Worm (Caenorhabditis elegans) whole organism, young adult: ENCODE data around the gene H12I19.115.

Source experiments
- F10E7.11 ChIP-seq: sonication (generic microtip); optimal IDR thresholded peaks from 2 replicates; lab custom pipeline; 2017; ENCODE audit warnings: mild to moderate bottlenecking, missing genetic modification characterization, moderate library complexity, missing compliant biosample characterization
- F33H1.4 ChIP-seq: fragments of 200-800 bp; sonication (Bioruptor generic); IDR thresholded peaks from 2 replicates; pipeline ENCODE4 v1.3.6; 2022; ENCODE audit warnings: missing genetic modification reagents, missing genetic modification characterization, missing compliant biosample characterization
- F37B4.10 ChIP-seq: fragments of 200-800 bp; sonication (Bioruptor generic); IDR thresholded peaks from 2 replicates; pipeline ENCODE4 v1.3.6; 2022; ENCODE audit warnings: missing genetic modification characterization, missing compliant biosample characterization
- F39B2.1 ChIP-seq: fragments of 200-800 bp; sonication (Bioruptor generic); IDR thresholded peaks from 2 replicates; pipeline ENCODE4 v1.3.6; 2022; ENCODE audit warnings: missing genetic modification reagents, missing genetic modification characterization, missing compliant biosample characterization
- F52B5.7 ChIP-seq: sonication (generic microtip); optimal IDR thresholded peaks from 2 replicates; lab custom pipeline; 2016; ENCODE audit warnings: mild to moderate bottlenecking, missing genetic modification characterization, missing compliant biosample characterization
- F55B11.4 ChIP-seq: sonication (generic microtip); optimal IDR thresholded peaks from 2 replicates; lab custom pipeline; 2016; ENCODE audit warnings: missing compliant biosample characterization, missing genetic modification characterization, borderline replicate concordance; ENCODE audit not compliant: insufficient read depth
- F57C9.4 ChIP-seq: sonication (generic microtip); optimal IDR thresholded peaks from 2 replicates; lab custom pipeline; 2017; ENCODE audit warnings: mild to moderate bottlenecking, missing genetic modification characterization, missing compliant biosample characterization
- Y53F4B.3 ChIP-seq: fragments of 200-800 bp; sonication (Bioruptor generic); IDR thresholded peaks from 2 replicates; pipeline ENCODE4 v1.3.6; 2022; ENCODE audit warnings: missing genetic modification reagents, missing genetic modification characterization, missing compliant biosample characterization
- Y95B8A.8 ChIP-seq: fragments of 200-800 bp; sonication (Bioruptor generic); IDR thresholded peaks from 2 replicates; pipeline ENCODE4 v1.3.6; 2022; ENCODE audit warnings: missing genetic modification reagents, missing genetic modification characterization, missing compliant biosample characterization
- ZK185.1 ChIP-seq: sonication (generic microtip); optimal IDR thresholded peaks from 2 replicates; lab custom pipeline; 2016; ENCODE audit warnings: mild to moderate bottlenecking, missing genetic modification characterization, missing compliant biosample characterization; ENCODE audit not compliant: poor library complexity, severe bottlenecking
- akir-1 ChIP-seq: fragments of 200-800 bp; sonication (Bioruptor generic); optimal IDR thresholded peaks from 2 replicates; lab custom pipeline; 2018; ENCODE audit warnings: mild to moderate bottlenecking, missing genetic modification characterization, moderate library complexity, missing compliant biosample characterization
- aptf-3 ChIP-seq: fragments of 200-800 bp; sonication (Bioruptor generic); IDR thresholded peaks from 2 replicates; pipeline ENCODE4 v1.3.6; 2022; ENCODE audit warnings: missing genetic modification characterization, missing compliant biosample characterization
- atf-7 ChIP-seq: sonication (generic microtip); optimal IDR thresholded peaks from 2 replicates; lab custom pipeline; 2017; ENCODE audit warnings: mild to moderate bottlenecking, missing genetic modification characterization, missing compliant biosample characterization
- attf-6 ChIP-seq: fragments of 200-800 bp; sonication (Bioruptor generic); IDR thresholded peaks from 2 replicates; pipeline ENCODE4 v1.3.6; 2022; ENCODE audit warnings: missing genetic modification reagents, missing genetic modification characterization, missing compliant biosample characterization
- bed-1 ChIP-seq: fragments of 200-800 bp; sonication (Bioruptor generic); IDR thresholded peaks from 2 replicates; pipeline ENCODE4 v1.3.6; 2022; ENCODE audit warnings: missing genetic modification reagents, missing genetic modification characterization, missing compliant biosample characterization
- cebp-1 ChIP-seq, 2 experiments: fragments of 200-800 bp in 1 of 2; sonication (Bioruptor generic) in 1 of 2; sonication (generic microtip) in 1 of 2; IDR thresholded peaks in 1 of 2; optimal IDR thresholded peaks in 1 of 2; 2 replicates each; pipeline versions ENCODE4 v1.3.6 to Lab custom; 2017 to 2022; ENCODE audit warnings: missing compliant biosample characterization in 2 of 2, missing genetic modification characterization in 2 of 2, mild to moderate bottlenecking in 1 of 2, missing genetic modification reagents in 1 of 2, moderate library complexity in 1 of 2
- cebp-2 ChIP-seq: fragments of 200-800 bp; sonication (Bioruptor generic); IDR thresholded peaks from 2 replicates; pipeline ENCODE4 v1.3.6; 2022; ENCODE audit warnings: missing genetic modification characterization, missing compliant biosample characterization
- ceh-100 ChIP-seq: fragments of 200-800 bp; sonication (Bioruptor generic); IDR thresholded peaks from 2 replicates; pipeline ENCODE4 v1.3.6; 2022; ENCODE audit warnings: missing genetic modification reagents, missing genetic modification characterization, missing compliant biosample characterization
- ceh-27 ChIP-seq: fragments of 200-800 bp; sonication (Bioruptor generic); optimal IDR thresholded peaks from 2 replicates; lab custom pipeline; 2018; ENCODE audit warnings: mild to moderate bottlenecking, missing genetic modification characterization, moderate library complexity, missing compliant biosample characterization
- ceh-58 ChIP-seq: fragments of 200-800 bp; sonication (Bioruptor generic); IDR thresholded peaks from 2 replicates; pipeline ENCODE4 v1.3.6; 2022; ENCODE audit warnings: missing genetic modification characterization, missing compliant biosample characterization
- ceh-79 ChIP-seq: sonication (generic microtip); optimal IDR thresholded peaks from 2 replicates; lab custom pipeline; 2017; ENCODE audit warnings: mild to moderate bottlenecking, missing genetic modification characterization, missing compliant biosample characterization
- dpff-1 ChIP-seq: sonication (generic microtip); optimal IDR thresholded peaks from 2 replicates; lab custom pipeline; 2017; ENCODE audit warnings: mild to moderate bottlenecking, missing genetic modification characterization, missing compliant biosample characterization
- egl-18 ChIP-seq: fragments of 200-800 bp; sonication (Bioruptor generic); IDR thresholded peaks from 2 replicates; pipeline ENCODE4 v1.3.6; 2022; ENCODE audit warnings: missing genetic modification reagents, missing genetic modification characterization, missing compliant biosample characterization
- ets-4 ChIP-seq: fragments of 200-800 bp; sonication (Bioruptor generic); optimal IDR thresholded peaks from 2 replicates; lab custom pipeline; 2018; ENCODE audit warnings: mild to moderate bottlenecking, missing genetic modification characterization, missing compliant biosample characterization
- hmg-1.2 ChIP-seq: fragments of 200-800 bp; sonication (Bioruptor generic); IDR thresholded peaks from 2 replicates; pipeline ENCODE4 v1.3.6; 2022; ENCODE audit warnings: missing genetic modification reagents, missing genetic modification characterization, missing compliant biosample characterization
- let-526 ChIP-seq: fragments of 200-800 bp; sonication (Bioruptor generic); IDR thresholded peaks from 2 replicates; pipeline ENCODE4 v1.3.6; 2022; ENCODE audit warnings: missing genetic modification reagents, missing genetic modification characterization, missing compliant biosample characterization
- let-607 ChIP-seq, 2 experiments: fragments of 200-800 bp in 1 of 2; sonication (Bioruptor generic) in 1 of 2; sonication (generic microtip) in 1 of 2; optimal IDR thresholded peaks; 2 replicates each; lab custom pipeline; 2016 to 2018; ENCODE audit warnings: mild to moderate bottlenecking in 2 of 2, missing compliant biosample characterization in 2 of 2, missing genetic modification characterization in 2 of 2, moderate library complexity in 2 of 2, missing genotype in 1 of 2
- lin-26 ChIP-seq: fragments of 200-800 bp; sonication (Bioruptor generic); IDR thresholded peaks from 2 replicates; pipeline ENCODE4 v1.3.6; 2022; ENCODE audit warnings: missing genetic modification reagents, missing genetic modification characterization, missing compliant biosample characterization
- lin-40 ChIP-seq: sonication (generic microtip); optimal IDR thresholded peaks from 2 replicates; lab custom pipeline; 2016; ENCODE audit warnings: missing genetic modification characterization, mild to moderate bottlenecking, missing compliant biosample characterization, missing genotype, missing genetic modification reagents
- lsy-27 ChIP-seq: sonication (generic microtip); optimal IDR thresholded peaks from 2 replicates; lab custom pipeline; 2017; ENCODE audit warnings: missing genetic modification characterization, mild to moderate bottlenecking, missing compliant biosample characterization, antibody characterized with exemption, missing genotype, borderline replicate concordance; ENCODE audit not compliant: insufficient read depth
- madf-6 ChIP-seq: fragments of 200-800 bp; sonication (Bioruptor generic); IDR thresholded peaks from 2 replicates; pipeline ENCODE4 v1.3.6; 2022; ENCODE audit warnings: missing genetic modification reagents, missing genetic modification characterization, missing compliant biosample characterization
- mxl-1 ChIP-seq: sonication (generic microtip); optimal IDR thresholded peaks from 2 replicates; lab custom pipeline; 2016; ENCODE audit warnings: missing genetic modification characterization, missing compliant biosample characterization
- nfyb-1 ChIP-seq: fragments of 200-800 bp; sonication (Bioruptor generic); IDR thresholded peaks from 2 replicates; pipeline ENCODE4 v1.3.6; 2022; ENCODE audit warnings: missing genetic modification reagents, missing genetic modification characterization, missing compliant biosample characterization
- nhr-80 ChIP-seq: sonication (generic microtip); optimal IDR thresholded peaks from 2 replicates; lab custom pipeline; 2016; ENCODE audit warnings: missing genetic modification characterization, missing compliant biosample characterization
- pbrm-1 ChIP-seq: fragments of 200-800 bp; sonication (Bioruptor generic); IDR thresholded peaks from 2 replicates; pipeline ENCODE4 v1.3.6; 2022; ENCODE audit warnings: missing genetic modification reagents, missing genetic modification characterization, missing compliant biosample characterization
- pha-4 ChIP-seq: fragments of 150-350 bp; sonication (generic microtip); optimal IDR thresholded peaks from 2 replicates; lab custom pipeline; 2014; ENCODE audit warnings: missing biosample characterization, missing genetic modification reagents, missing genetic modification characterization
- snpc-1.1 ChIP-seq: sonication (generic microtip); optimal IDR thresholded peaks from 2 replicates; lab custom pipeline; 2017; ENCODE audit warnings: missing genetic modification characterization, mild to moderate bottlenecking, missing compliant biosample characterization, antibody characterized with exemption, moderate library complexity, missing genotype, missing genetic modification reagents; ENCODE audit not compliant: insufficient read depth
- snpc-4 ChIP-seq, 5 experiments: fragments of 150-350 bp in 1 of 5; sonication (generic microtip) in 4 of 5; optimal IDR thresholded peaks; 2 replicates each; lab custom pipeline; 2014 to 2018; ENCODE audit warnings: missing genetic modification characterization in 5 of 5, missing biosample characterization in 3 of 5, antibody characterized with exemption in 2 of 5, mild to moderate bottlenecking in 2 of 5, missing compliant biosample characterization in 2 of 5, missing genotype in 2 of 5, moderate library complexity in 2 of 5, missing genetic modification reagents in 1 of 5
- tbp1 ChIP-seq: fragments of 200-800 bp; sonication (Bioruptor generic); optimal IDR thresholded peaks from 2 replicates; lab custom pipeline; 2018; ENCODE audit warnings: mild to moderate bottlenecking, missing genetic modification characterization, missing compliant biosample characterization
- zim-3 ChIP-seq: sonication (generic microtip); optimal IDR thresholded peaks from 2 replicates; lab custom pipeline; 2017; ENCODE audit warnings: mild to moderate bottlenecking, missing genetic modification characterization, moderate library complexity, missing compliant biosample characterization
- ztf-22 ChIP-seq: fragments of 200-800 bp; sonication (Bioruptor generic); optimal IDR thresholded peaks from 2 replicates; lab custom pipeline; 2018; ENCODE audit warnings: mild to moderate bottlenecking, missing genetic modification characterization, moderate library complexity, missing compliant biosample characterization
- ztf-25 ChIP-seq: fragments of 200-800 bp; sonication (Bioruptor generic); IDR thresholded peaks from 2 replicates; pipeline ENCODE4 v1.3.6; 2022; ENCODE audit warnings: missing genetic modification reagents, missing genetic modification characterization, missing compliant biosample characterization
- ztf-26 ChIP-seq: sonication (generic microtip); optimal IDR thresholded peaks from 2 replicates; lab custom pipeline; 2017; ENCODE audit warnings: missing genetic modification characterization, missing compliant biosample characterization
- ztf-28 ChIP-seq: fragments of 200-800 bp; sonication (Bioruptor generic); IDR thresholded peaks from 2 replicates; pipeline ENCODE4 v1.3.6; 2022; ENCODE audit warnings: missing genetic modification reagents, missing genetic modification characterization, missing compliant biosample characterization
- ztf-6 ChIP-seq: fragments of 200-800 bp; sonication (Bioruptor generic); IDR thresholded peaks from 2 replicates; pipeline ENCODE4 v1.3.6; 2022; ENCODE audit warnings: missing genetic modification reagents, missing genetic modification characterization, missing compliant biosample characterization

H12I19.115 gene

ce11 chrIV:14089749-14090148, 37.9 kb downstream of the H12I19.115 start:
- TF ChIP-seq attf-6: no peak
- no peak for TF ChIP-seq lin-26 (GFP tag; lab: Robert Waterston, UW)
- no peak for TF ChIP-seq ceh-79 (tag; lab: Kevin White, UChicago)
- no peak for TF ChIP-seq aptf-3 (GFP tag; lab: Robert Waterston, UW)
- TF ChIP-seq ceh-58 (GFP tag; lab: Robert Waterston, UW): no peak
- no peak for TF ChIP-seq ets-4 (GFP tag; lab: Kevin White, UChicago)
- TF ChIP-seq F55B11.4 (tag; lab: Kevin White, UChicago): no peak
- no peak for TF ChIP-seq akir-1 (GFP tag; lab: Kevin White, UChicago)
- TF ChIP-seq zim-3 (tag; lab: Kevin White, UChicago): no peak
- TF ChIP-seq ceh-27: no peak
- no peak for TF ChIP-seq hmg-1.2 (GFP tag; lab: Robert Waterston, UW)
- TF ChIP-seq ztf-26: no peak
- TF ChIP-seq mxl-1: no peak
- no peak for TF ChIP-seq F37B4.10 (GFP tag; lab: Robert Waterston, UW)

DNA sequence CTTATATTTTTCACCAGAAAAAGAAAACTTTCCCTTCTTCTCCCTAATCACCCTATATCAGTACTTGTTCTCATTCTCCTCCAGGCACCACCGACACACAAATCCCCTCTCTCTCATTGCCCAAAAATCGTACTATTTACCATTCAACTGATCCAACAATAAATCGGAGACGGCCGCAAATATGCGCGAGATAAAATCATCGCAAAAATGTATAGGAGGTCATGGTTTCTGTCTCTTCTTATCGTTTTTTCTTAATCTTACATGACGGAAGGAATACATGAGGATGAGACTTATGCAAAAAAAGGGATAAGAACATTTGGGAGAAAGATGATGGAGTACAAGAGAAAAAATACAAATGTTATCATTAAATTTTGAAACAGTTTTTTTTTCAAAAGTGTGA, 41.3 kb downstream of the H12I19.115 start:
- TF ChIP-seq pha-4 (no peak), dpff-1 (tag; lab: Kevin White, UChicago) (no peak), ztf-22 (no peak), lsy-27 (tag; lab: Kevin White, UChicago) (no peak), snpc-1.1 (no peak), ztf-6 (GFP tag; lab: Robert Waterston, UW) (no peak), atf-7 (no peak), F57C9.4 (no peak), ceh-27 (no peak)

DNA sequence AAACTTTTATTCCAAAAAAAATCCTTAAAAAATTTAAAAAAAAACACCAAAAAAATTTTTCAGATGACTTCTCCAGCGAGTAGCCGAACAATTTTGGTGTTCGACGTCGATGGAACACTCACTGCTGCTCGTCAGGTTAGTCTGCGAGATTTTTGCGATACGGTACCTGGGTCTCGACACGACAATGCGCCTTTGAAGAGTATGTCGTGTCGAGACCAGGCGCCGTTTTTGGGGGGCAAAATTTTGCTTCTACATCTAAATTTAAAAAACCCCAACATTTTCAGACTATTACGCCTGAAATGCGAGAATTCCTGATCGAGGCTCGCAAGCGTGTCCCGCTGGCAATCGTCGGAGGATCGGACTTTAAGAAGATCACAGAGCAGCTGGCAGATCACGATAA, 44.1 kb downstream of the H12I19.115 start, which contains the start of gene F52B11.2:
Gene F52B11.2 (plus strand): TSS at position 64 of the 400 bp plus-strand sequence.
- TF ChIP-seq cebp-2 (GFP tag; lab: Robert Waterston, UW) (no peak), snpc-4 (GFP tag; optimal IDR thresholded peaks at IDR 0.05; lab: Kevin White, UChicago) (no peak), snpc-4 (tag; optimal IDR thresholded peaks at IDR 0.05; lab: Kevin White, UChicago) (peak in 2 of 4 experiments; percentile 7 to 63), let-607 (tag; optimal IDR thresholded peaks at IDR 0.05; lab: Kevin White, UChicago) (no peak), madf-6 (GFP tag; lab: Robert Waterston, UW) (0 out of 2 replicates have a peak, but pooled peaks have one; percentile 10), ztf-28 (GFP tag; lab: Robert Waterston, UW) (0 out of 2 replicates have a peak, but pooled peaks have one; percentile 42), Y53F4B.3 (GFP tag; lab: Robert Waterston, UW) (0 out of 2 replicates have a peak, but pooled peaks have one; percentile 5), pbrm-1 (GFP tag; lab: Robert Waterston, UW) (0 out of 2 replicates have a peak, but pooled peaks have one; percentile 16), attf-6 (0 out of 2 replicates have a peak, but pooled peaks have one; percentile 67), nhr-80 (no peak), nfyb-1 (GFP tag; lab: Robert Waterston, UW) (peak; percentile 52; the same call in 1 of the 2 replicates), F52B5.7 (tag; lab: Kevin White, UChicago) (no peak), ZK185.1 (tag; lab: Kevin White, UChicago) (no peak), ceh-58 (GFP tag; lab: Robert Waterston, UW) (0 out of 2 replicates have a peak, but pooled peaks have one; percentile 37), cebp-1 (GFP tag; IDR thresholded peaks at IDR 0.05; lab: Robert Waterston, UW) (no peak), cebp-1 (tag; optimal IDR thresholded peaks at IDR 0.05; lab: Kevin White, UChicago) (peak; percentile 17), F33H1.4 (GFP tag; lab: Robert Waterston, UW) (peak; percentile 22; the same call in 1 of the 2 replicates), tbp1 (GFP tag; lab: Kevin White, UChicago) (no peak), Y95B8A.8 (GFP tag; lab: Robert Waterston, UW) (no peak), lin-40 (tag; lab: Kevin White, UChicago) (no peak), lin-26 (GFP tag; lab: Robert Waterston, UW) (no peak), ceh-100 (GFP tag; lab: Robert Waterston, UW) (peak; percentile 19), F10E7.11 (no peak), bed-1 (GFP tag; lab: Robert Waterston, UW) (no peak), F39B2.1 (no peak), let-526 (GFP tag; lab: Robert Waterston, UW) (0 out of 2 replicates have a peak, but pooled peaks have one; percentile 26), ztf-25 (GFP tag; lab: Robert Waterston, UW) (0 out of 2 replicates have a peak, but pooled peaks have one; percentile 72), egl-18 (no peak)
